Worm (Caenorhabditis elegans) whole organism, L3 larva: Measurements from ENCODE around the gene cyp-34A8.

Experiments used
- R02D3.7 ChIP-seq: fragments of 150-350 bp; optimal IDR thresholded peaks from 2 replicates; lab custom pipeline; 2014; ENCODE audit warnings: missing biosample characterization, missing genetic modification characterization
- ama-1 ChIP-seq: fragments of 150-350 bp; optimal IDR thresholded peaks from 2 replicates; lab custom pipeline; 2018
- ceh-28 ChIP-seq: fragments of 150-350 bp; optimal IDR thresholded peaks from 2 replicates; lab custom pipeline; 2014; ENCODE audit warnings: missing biosample characterization, missing genetic modification reagents, missing genetic modification characterization
- egl-27 ChIP-seq: sonication (generic microtip); optimal IDR thresholded peaks from 4 replicates; lab custom pipeline; 2017; ENCODE audit warnings: missing biosample characterization, missing genetic modification reagents, missing genetic modification characterization
- egl-5 ChIP-seq: fragments of 150-350 bp; optimal IDR thresholded peaks from 2 replicates; lab custom pipeline; 2017; ENCODE audit warnings: missing biosample characterization, missing genetic modification reagents, missing genetic modification characterization, inconsistent platforms
- elt-1 ChIP-seq: fragments of 150-350 bp; optimal IDR thresholded peaks from 2 replicates; lab custom pipeline; 2014; ENCODE audit warnings: missing biosample characterization, missing genetic modification characterization
- elt-2 ChIP-seq: sonication (generic microtip); optimal IDR thresholded peaks from 2 replicates; lab custom pipeline; 2016; ENCODE audit warnings: missing genetic modification reagents, mild to moderate bottlenecking, missing genetic modification characterization, missing compliant biosample characterization
- elt-3 ChIP-seq, 3 experiments: fragments of 150-350 bp in 1 of 3; sonication (generic microtip) in 2 of 3; optimal IDR thresholded peaks; 2 replicates in 2 of 3; 4 replicates in 1 of 3; lab custom pipeline; 2014 to 2017; ENCODE audit warnings: missing biosample characterization in 3 of 3, missing genetic modification characterization in 3 of 3
- eor-1 ChIP-seq, 2 experiments: fragments of 150-350 bp; optimal IDR thresholded peaks; 2 replicates each; lab custom pipeline; 2014 to 2018; ENCODE audit warnings: missing biosample characterization in 2 of 2, missing genetic modification characterization in 2 of 2
- fkh-10 ChIP-seq: sonication (generic microtip); optimal IDR thresholded peaks from 2 replicates; lab custom pipeline; 2017; ENCODE audit warnings: missing biosample characterization, missing genetic modification reagents, missing genetic modification characterization
- fkh-2 ChIP-seq: fragments of 150-350 bp; optimal IDR thresholded peaks from 2 replicates; lab custom pipeline; 2014; ENCODE audit warnings: missing biosample characterization, missing genetic modification reagents, missing genetic modification characterization
- fos-1 ChIP-seq: fragments of 150-350 bp; optimal IDR thresholded peaks from 2 replicates; lab custom pipeline; 2014; ENCODE audit warnings: missing biosample characterization, missing genetic modification characterization
- hmg-11 ChIP-seq: sonication (generic microtip); optimal IDR thresholded peaks from 2 replicates; lab custom pipeline; 2016; ENCODE audit warnings: missing genetic modification characterization, missing compliant biosample characterization
- jun-1 ChIP-seq: fragments of 150-350 bp; optimal IDR thresholded peaks from 2 replicates; lab custom pipeline; 2014; ENCODE audit warnings: missing biosample characterization, missing genetic modification reagents, missing genetic modification characterization
- lsy-12 ChIP-seq: sonication (generic microtip); optimal IDR thresholded peaks from 2 replicates; lab custom pipeline; 2016; ENCODE audit warnings: mild to moderate bottlenecking, missing genetic modification characterization, missing compliant biosample characterization
- mml-1 ChIP-seq: fragments of 150-350 bp; sonication (generic microtip); optimal IDR thresholded peaks from 3 replicates; lab custom pipeline; 2014; ENCODE audit warnings: missing biosample characterization, missing genetic modification characterization
- nfya-1 ChIP-seq: sonication (generic microtip); optimal IDR thresholded peaks from 2 replicates; lab custom pipeline; 2017; ENCODE audit warnings: missing genetic modification characterization, mild to moderate bottlenecking, missing compliant biosample characterization, antibody characterized with exemption, moderate library complexity; ENCODE audit not compliant: insufficient read depth
- nhr-12 ChIP-seq: fragments of 150-350 bp; optimal IDR thresholded peaks from 2 replicates; lab custom pipeline; 2014; ENCODE audit warnings: missing biosample characterization, missing genetic modification characterization
- nhr-237 ChIP-seq: fragments of 150-350 bp; optimal IDR thresholded peaks from 2 replicates; lab custom pipeline; 2014; ENCODE audit warnings: missing biosample characterization, missing genetic modification characterization
- nhr-25 ChIP-seq: sonication (generic microtip); optimal IDR thresholded peaks from 2 replicates; lab custom pipeline; 2017; ENCODE audit warnings: missing biosample characterization, missing genetic modification characterization
- nhr-28 ChIP-seq: fragments of 150-350 bp; optimal IDR thresholded peaks from 2 replicates; lab custom pipeline; 2014; ENCODE audit warnings: missing biosample characterization, missing genetic modification characterization
- nhr-77 ChIP-seq: fragments of 150-350 bp; optimal IDR thresholded peaks from 2 replicates; lab custom pipeline; 2014; ENCODE audit warnings: missing biosample characterization, missing genetic modification characterization
- pha-4 ChIP-seq: fragments of 150-350 bp; optimal IDR thresholded peaks from 2 replicates; lab custom pipeline; 2014; ENCODE audit warnings: missing biosample characterization, missing genetic modification reagents, missing genetic modification characterization
- pqm-1 ChIP-seq: fragments of 150-350 bp; optimal IDR thresholded peaks from 2 replicates; lab custom pipeline; 2017; ENCODE audit warnings: missing biosample characterization, missing genetic modification characterization, inconsistent platforms
- sea-2 ChIP-seq: fragments of 150-350 bp; sonication (generic microtip); optimal IDR thresholded peaks from 4 replicates; lab custom pipeline; 2014; ENCODE audit warnings: missing biosample characterization, missing genetic modification reagents, missing genetic modification characterization
- skn-1 ChIP-seq: fragments of 150-350 bp; optimal IDR thresholded peaks from 2 replicates; lab custom pipeline; 2014; ENCODE audit warnings: missing biosample characterization, missing genetic modification characterization
- unc-39 ChIP-seq: sonication (generic microtip); optimal IDR thresholded peaks from 4 replicates; lab custom pipeline; 2017; ENCODE audit warnings: missing biosample characterization, missing genetic modification characterization
- unc-62 ChIP-seq: fragments of 150-350 bp; sonication (generic microtip); optimal IDR thresholded peaks from 4 replicates; lab custom pipeline; 2014; ENCODE audit warnings: missing biosample characterization, missing genetic modification reagents, missing genetic modification characterization
- zag-1 ChIP-seq: fragments of 150-350 bp; optimal IDR thresholded peaks from 2 replicates; lab custom pipeline; 2014; ENCODE audit warnings: missing biosample characterization, missing genetic modification characterization
- ztf-11 ChIP-seq: fragments of 150-350 bp; optimal IDR thresholded peaks from 2 replicates; lab custom pipeline; 2014; ENCODE audit warnings: missing biosample characterization, missing genetic modification characterization

The cyp-34A8 gene

ce11 chrV:3968929-3969328 is 1.3 kb upstream of the cyp-34A8 start:
- TF ChIP-seq R02D3.7 (no peak), mml-1 (no peak), egl-5 (tag; lab: Kevin White, UChicago) (no peak), nfya-1 (no peak), ceh-28 (tag; lab: Kevin White, UChicago) (no peak), elt-3 (tag; optimal IDR thresholded peaks at IDR 0.05; lab: Kevin White, UChicago) (no peak)

- no peak for TF ChIP-seq eor-1 (tag; optimal IDR thresholded peaks at IDR 0.05; lab: Kevin White, UChicago)
- TF ChIP-seq zag-1 (tag; lab: Kevin White, UChicago) = no peak
- TF ChIP-seq nhr-237 (tag; lab: Kevin White, UChicago) = no peak
- TF ChIP-seq ama-1 (lab: Kevin White, UChicago) = no peak
- TF ChIP-seq nhr-12 (tag; lab: Kevin White, UChicago) = no peak
- no peak for TF ChIP-seq mml-1
- no peak for TF ChIP-seq hmg-11 (tag; lab: Kevin White, UChicago)
- no peak for TF ChIP-seq lsy-12 (tag; lab: Kevin White, UChicago)
These were observed 3.9 kb downstream of the cyp-34A8 start, which contains the start of gene cyp-34A7 for ce11 chrV:3963715-3964114. TSS of gene cyp-34A7 (minus strand) at chrV:3963815.

DNA sequence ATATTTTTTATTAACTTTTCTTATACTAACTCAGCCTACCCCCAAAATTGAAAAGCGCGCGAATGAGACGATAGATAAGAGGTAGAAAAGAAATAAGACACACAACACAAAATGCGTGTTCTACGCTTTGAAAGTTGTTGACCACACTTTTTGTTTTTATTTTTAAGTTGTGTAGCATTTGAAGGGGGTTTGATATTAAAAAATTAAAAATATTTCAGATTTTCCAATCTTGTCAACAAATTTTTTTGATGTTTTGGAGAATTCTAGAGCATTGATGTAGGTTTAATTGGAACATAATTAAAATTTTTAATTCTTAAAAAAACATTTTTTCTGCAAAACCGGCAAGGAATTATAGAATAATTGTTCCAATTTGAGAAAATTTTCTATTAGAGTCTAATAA is 6.4 kb downstream of the cyp-34A8 start, which contains the start of gene cyp-34A6:
Gene cyp-34A6 (minus strand): TSS at position 101 of the 400 bp plus-strand sequence.
- TF ChIP-seq pha-4 (tag; lab: Kevin White, UChicago) = peak; percentile 17
- TF ChIP-seq eor-1 (tag; optimal IDR thresholded peaks at IDR 0.05; lab: Kevin White, UChicago) = no peak

- TF ChIP-seq nhr-28 (tag; lab: Kevin White, UChicago) (no peak), nhr-25 (tag; lab: Kevin White, UChicago) (no peak), ztf-11 (tag; lab: Kevin White, UChicago) (no peak), lsy-12 (tag; lab: Kevin White, UChicago) (no peak), ama-1 (lab: Kevin White, UChicago) (no peak), zag-1 (tag; lab: Kevin White, UChicago) (no peak), elt-3 (tag; optimal IDR thresholded peaks at IDR 0.05; lab: Kevin White, UChicago) (no peak), skn-1 (tag; lab: Kevin White, UChicago) (no peak), nhr-77 (tag; lab: Kevin White, UChicago) (no peak), fkh-2 (tag; lab: Kevin White, UChicago) (no peak), mml-1 (no peak), eor-1 (tag; optimal IDR thresholded peaks at IDR 0.05; lab: Kevin White, UChicago) (no peak), elt-2 (tag; lab: Kevin White, UChicago) (no peak), jun-1 (tag; lab: Kevin White, UChicago) (no peak)
These were observed 10.0 kb downstream of the cyp-34A8 start, which contains the start of gene cyp-34A5 for ce11 chrV:3957608-3958007. TSS of gene cyp-34A5 (minus strand) at chrV:3957708.

ce11 chrV:3953739-3954138 is 13.9 kb downstream of the cyp-34A8 start, which contains the start of gene str-247:
TSS of gene str-247 (plus strand) at chrV:3954039.
- no peak for TF ChIP-seq pqm-1 (tag; lab: Kevin White, UChicago)
- no peak for TF ChIP-seq fos-1 (tag; lab: Kevin White, UChicago)
- TF ChIP-seq nhr-25 (tag; lab: Kevin White, UChicago) = no peak
- no peak for TF ChIP-seq nhr-28 (tag; lab: Kevin White, UChicago)
- TF ChIP-seq elt-1 (tag; lab: Kevin White, UChicago) = no peak
- no peak for TF ChIP-seq hmg-11 (tag; lab: Kevin White, UChicago)
- TF ChIP-seq unc-39 (tag; lab: Kevin White, UChicago) = no peak
- no peak for TF ChIP-seq sea-2
- TF ChIP-seq unc-62 (GFP tag; lab: Kevin White, UChicago) = no peak

DNA sequence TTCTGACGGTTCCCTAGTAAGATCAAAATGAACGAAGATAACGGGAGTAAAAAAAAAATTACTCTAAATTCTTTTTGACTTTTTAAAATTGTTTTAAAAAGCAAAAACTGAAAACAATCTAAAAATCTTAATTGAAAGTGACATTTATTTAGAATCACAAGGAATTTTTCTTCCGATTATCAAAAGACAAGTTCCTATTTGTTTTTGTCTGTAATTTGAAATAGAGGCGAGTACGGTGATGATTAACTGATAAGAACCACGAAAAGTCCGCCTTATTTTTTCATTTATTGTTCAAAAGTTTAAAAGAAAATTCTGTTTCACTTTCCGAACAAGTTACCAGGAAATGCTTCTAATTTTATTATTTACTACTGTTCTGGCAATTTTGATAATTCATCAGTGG is 17.9 kb downstream of the cyp-34A8 start, which contains the start of gene dach-1:
Gene dach-1 (plus strand): TSS at position 301 of the 400 bp plus-strand sequence.
- no peak for TF ChIP-seq fkh-10 (GFP tag; lab: Kevin White, UChicago)
- TF ChIP-seq egl-27 (tag; lab: Kevin White, UChicago) = no peak
- TF ChIP-seq, all 47 proteins: peak for 0
